Fruit fly (Drosophila melanogaster): ENCODE measurements around the gene CG31391.

The CG31391 gene

dm6 chr3R:10655968-10656367 lies 48.9 kb downstream of the CG31391 start (continued):
- TF ChIP-seq CG8765 (GFP tag; IDR thresholded peaks at IDR 0.05): no peak
- peak; percentile 36 for TF ChIP-seq dmrt99B (tag; optimal IDR thresholded peaks at IDR 0.05)
- TF ChIP-seq ewg (GFP tag; optimal IDR thresholded peaks at IDR 0.05): no peak
- no peak for TF ChIP-seq MBD-R2 (GFP tag; IDR thresholded peaks at IDR 0.05)
- no peak for TF ChIP-seq Sox100B (GFP tag; optimal IDR thresholded peaks at IDR 0.05)
- TF ChIP-seq pfk (GFP tag; optimal IDR thresholded peaks at IDR 0.05): no peak
- TF ChIP-seq pb (GFP tag; optimal IDR thresholded peaks at IDR 0.05): no peak
- TF ChIP-seq Ravus (GFP tag; IDR thresholded peaks at IDR 0.05): no peak
- TF ChIP-seq CG3281 (GFP tag; optimal IDR thresholded peaks at IDR 0.05): no peak
- TF ChIP-seq CG4282 (GFP tag; optimal IDR thresholded peaks at IDR 0.05): no peak
- no peak for TF ChIP-seq CG1529 (GFP tag; optimal IDR thresholded peaks at IDR 0.05)
- TF ChIP-seq so (GFP tag; IDR thresholded peaks at IDR 0.05): 0 out of 3 replicates have a peak, but pooled peaks have one; percentile 48
- TF ChIP-seq NFAT (GFP tag; IDR thresholded peaks at IDR 0.05): no peak
- no peak for TF ChIP-seq yki (optimal IDR thresholded peaks at IDR 0.05)
- TF ChIP-seq CrebB (tag; optimal IDR thresholded peaks at IDR 0.05): no peak
- TF ChIP-seq HmgD (GFP tag; optimal IDR thresholded peaks at IDR 0.05): no peak
- no peak for TF ChIP-seq unc-4 (GFP tag; IDR thresholded peaks at IDR 0.05; ENCODE audit: partially characterized antibody)
- TF ChIP-seq Fer3 (tag; optimal IDR thresholded peaks at IDR 0.05): no peak
- no peak; the same call in 2 of the 3 replicates for TF ChIP-seq dysf (GFP tag; IDR thresholded peaks at IDR 0.05)
- TF ChIP-seq pum (GFP tag; optimal IDR thresholded peaks at IDR 0.05): no peak
- no peak for TF ChIP-seq ash1 (GFP tag; optimal IDR thresholded peaks at IDR 0.05)
- TF ChIP-seq slou (GFP tag; optimal IDR thresholded peaks at IDR 0.05): no peak
- no peak for TF ChIP-seq CG14050 (GFP tag; IDR thresholded peaks at IDR 0.05)
- TF ChIP-seq CG6854 (GFP tag; optimal IDR thresholded peaks at IDR 0.05): no peak
- TF ChIP-seq CG12744 (GFP tag; optimal IDR thresholded peaks at IDR 0.05): no peak
- TF ChIP-seq Ets65A (GFP tag): peak; percentile 91
- TF ChIP-seq CG10462 (GFP tag; optimal IDR thresholded peaks at IDR 0.05): no peak
- no peak for TF ChIP-seq CTCF (GFP tag; optimal IDR thresholded peaks at IDR 0.05)
- TF ChIP-seq Fer1 (GFP tag; optimal IDR thresholded peaks at IDR 0.05): no peak
- TF ChIP-seq scrt (GFP tag; optimal IDR thresholded peaks at IDR 0.05): no peak
- TF ChIP-seq sqz (GFP tag; optimal IDR thresholded peaks at IDR 0.05): no peak
- TF ChIP-seq ftz-f1 (GFP tag; optimal IDR thresholded peaks at IDR 0.05): no peak
- TF ChIP-seq Rx (GFP tag; IDR thresholded peaks at IDR 0.05): no peak
- peak; percentile 42 for TF ChIP-seq Blimp-1 (GFP tag; optimal IDR thresholded peaks at IDR 0.05)
- TF ChIP-seq CG13123 (GFP tag; optimal IDR thresholded peaks at IDR 0.05): no peak
- TF ChIP-seq bcd (GFP tag; optimal IDR thresholded peaks at IDR 0.05): peak; percentile 23
- TF ChIP-seq CG2120 (GFP tag; optimal IDR thresholded peaks at IDR 0.05): peak; percentile 32
- TF ChIP-seq Scr (GFP tag; IDR thresholded peaks at IDR 0.05; ENCODE audit: partially characterized antibody): no peak
- no peak for TF ChIP-seq CG4854 (GFP tag; optimal IDR thresholded peaks at IDR 0.05)
- TF ChIP-seq CG9437 (GFP tag; optimal IDR thresholded peaks at IDR 0.05): no peak
- no peak for TF ChIP-seq tll (GFP tag; optimal IDR thresholded peaks at IDR 0.05)
- no peak for TF ChIP-seq pita (GFP tag; optimal IDR thresholded peaks at IDR 0.05)
- TF ChIP-seq CG15479 (GFP tag; optimal IDR thresholded peaks at IDR 0.05): no peak
- no peak for TF ChIP-seq CG1792 (GFP tag; optimal IDR thresholded peaks at IDR 0.05)
- no peak for TF ChIP-seq Ptx1 (GFP tag; IDR thresholded peaks at IDR 0.05)
- TF ChIP-seq CG14441 (GFP tag; IDR thresholded peaks at IDR 0.05): peak; percentile 26; the same call in 1 of the 2 replicates
- TF ChIP-seq Mes4 (GFP tag; optimal IDR thresholded peaks at IDR 0.05): no peak
- TF ChIP-seq Med (GFP tag): peak; percentile 76
- no peak for TF ChIP-seq CG18764 (GFP tag; optimal IDR thresholded peaks at IDR 0.05)
- TF ChIP-seq Atf-2 (GFP tag; optimal IDR thresholded peaks at IDR 0.05): no peak
- no peak for TF ChIP-seq CG6654 (GFP tag; optimal IDR thresholded peaks at IDR 0.05)
- TF ChIP-seq CG9932 (GFP tag; IDR thresholded peaks at IDR 0.05): peak; percentile 41; the same call in 1 of the 2 replicates
- no peak for TF ChIP-seq Chrac-16 (GFP tag; optimal IDR thresholded peaks at IDR 0.05)

Data from whole organism, embryonic.